Fruit fly (Drosophila melanogaster) whole organism, adult: ENCODE data around the gene CG15439.

Source experiments
- CG11617 ChIP-seq: fragments of 200-800 bp; sonication (Bioruptor generic); optimal IDR thresholded peaks from 2 replicates; lab custom pipeline; 2017; ENCODE audit warnings: mild to moderate bottlenecking, missing biosample characterization, missing genetic modification reagents, missing genetic modification characterization
- Mnt ChIP-seq: fragments of 200-800 bp; sonication (Bioruptor generic); optimal IDR thresholded peaks from 2 replicates; lab custom pipeline; 2016; ENCODE audit warnings: missing biosample characterization, mild to moderate bottlenecking, missing genetic modification characterization
- bab1 ChIP-seq: fragments of 200-800 bp; sonication (Bioruptor generic); optimal IDR thresholded peaks from 3 replicates; lab custom pipeline; 2019; ENCODE audit warnings: missing biosample characterization, mild to moderate bottlenecking, missing genetic modification characterization, moderate library complexity
- cnc ChIP-seq, 2 experiments: fragments of >200 bp; optimal IDR thresholded peaks; 2 replicates each; lab custom pipeline; 2017
- ovo ChIP-seq: fragments of 200-800 bp; sonication (Bioruptor generic); optimal IDR thresholded peaks from 2 replicates; lab custom pipeline; 2016; ENCODE audit warnings: missing biosample characterization, missing genetic modification characterization
- toe ChIP-seq: fragments of 200-800 bp; sonication (Bioruptor generic); optimal IDR thresholded peaks from 2 replicates; lab custom pipeline; 2016; ENCODE audit warnings: missing biosample characterization, missing genetic modification characterization

DNA sequence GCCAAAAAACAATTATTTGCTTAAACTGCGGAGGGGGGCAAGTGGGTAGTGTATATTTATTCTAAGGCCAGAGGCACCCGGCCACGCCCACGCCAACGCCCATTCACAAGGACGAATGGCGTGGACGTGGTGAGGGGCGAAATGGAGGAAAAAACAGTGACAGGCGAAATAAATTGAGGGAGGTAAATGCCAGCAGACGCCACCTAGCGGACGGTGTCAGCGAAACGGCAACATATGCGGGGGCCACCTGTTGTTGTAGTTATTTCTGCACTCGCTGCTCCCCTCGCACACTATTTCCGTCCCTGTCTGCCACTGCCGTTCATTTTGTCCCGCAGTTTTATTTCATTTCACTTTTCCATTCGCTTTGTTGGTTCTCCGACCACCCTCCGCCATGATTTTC is 34.9 kb downstream of the CG15439 start:
- TF ChIP-seq toe (GFP tag; lab: Kevin White, UChicago) (no peak), bab1 (no peak), CG11617 (GFP tag; lab: Kevin White, UChicago) (no peak), ovo (no peak), cnc (optimal IDR thresholded peaks at IDR 0.05; lab: Kevin White, UChicago) (no peak), Mnt (GFP tag; lab: Kevin White, UChicago) (no peak)
